Worm (Caenorhabditis elegans) whole organism, early embryonic: Measurements from ENCODE around the gene lin-46.

Experiments
- B0310.2 ChIP-seq: sonication (generic microtip); optimal IDR thresholded peaks from 2 replicates; lab custom pipeline; 2016; ENCODE audit warnings: mild to moderate bottlenecking, missing genetic modification characterization, missing compliant biosample characterization
- F13C5.2 ChIP-seq: sonication (generic microtip); optimal IDR thresholded peaks from 2 replicates; lab custom pipeline; 2017; ENCODE audit warnings: mild to moderate bottlenecking, missing genetic modification characterization, inconsistent platforms, missing compliant biosample characterization
- aly-1 ChIP-seq: sonication (generic microtip); optimal IDR thresholded peaks from 2 replicates; lab custom pipeline; 2016; ENCODE audit warnings: missing genetic modification characterization, missing compliant biosample characterization
- ama-1 ChIP-seq: fragments of 150-350 bp; optimal IDR thresholded peaks from 2 replicates; lab custom pipeline; 2014
- ceh-13 ChIP-seq: fragments of 200-800 bp; sonication (Bioruptor generic); optimal IDR thresholded peaks from 2 replicates; lab custom pipeline; 2018; ENCODE audit warnings: mild to moderate bottlenecking, missing genetic modification characterization, missing compliant biosample characterization
- ceh-36 ChIP-seq: sonication (generic microtip); optimal IDR thresholded peaks from 2 replicates; lab custom pipeline; 2016; ENCODE audit warnings: missing genetic modification characterization, inconsistent platforms, missing compliant biosample characterization
- ets-7 ChIP-seq: sonication (generic microtip); optimal IDR thresholded peaks from 2 replicates; lab custom pipeline; 2016; ENCODE audit warnings: missing genotype, missing genetic modification characterization, missing compliant biosample characterization
- flt-1 ChIP-seq: fragments of 200-800 bp; sonication (Bioruptor generic); IDR thresholded peaks from 2 replicates; pipeline ENCODE4 v1.3.6; 2022; ENCODE audit warnings: missing genetic modification characterization, missing compliant biosample characterization
- hmbx-1 ChIP-seq: sonication (generic microtip); optimal IDR thresholded peaks from 2 replicates; lab custom pipeline; 2016; ENCODE audit warnings: mild to moderate bottlenecking, missing genetic modification characterization, missing compliant biosample characterization
- hmg-4 ChIP-seq: fragments of 200-800 bp; sonication (Bioruptor generic); optimal IDR thresholded peaks from 2 replicates; lab custom pipeline; 2018; ENCODE audit warnings: mild to moderate bottlenecking, missing genetic modification characterization, missing compliant biosample characterization
- hnd-1 ChIP-seq: sonication (generic microtip); optimal IDR thresholded peaks from 2 replicates; lab custom pipeline; 2016; ENCODE audit warnings: missing genetic modification characterization, missing compliant biosample characterization
- pes-1 ChIP-seq: fragments of 200-800 bp; sonication (Bioruptor generic); IDR thresholded peaks from 2 replicates; pipeline ENCODE4 v1.3.6; 2022; ENCODE audit warnings: missing genetic modification reagents, missing genetic modification characterization, missing compliant biosample characterization
- scrt-1 ChIP-seq: fragments of 200-800 bp; sonication (Bioruptor generic); IDR thresholded peaks from 2 replicates; pipeline ENCODE4 v1.3.6; 2022; ENCODE audit warnings: missing genetic modification characterization, missing compliant biosample characterization
- sea-1 ChIP-seq: fragments of 200-800 bp; sonication (Bioruptor generic); conservative IDR thresholded peaks from 2 replicates; pipeline ENCODE4 v1.3.6; 2022; ENCODE audit warnings: missing genetic modification characterization, missing compliant biosample characterization
- tbx-11 ChIP-seq: fragments of 200-800 bp; sonication (Bioruptor generic); IDR thresholded peaks from 2 replicates; pipeline ENCODE4 v1.3.6; 2022; ENCODE audit warnings: missing genetic modification characterization, missing compliant biosample characterization
- tbx-37 ChIP-seq: fragments of 200-800 bp; sonication (Bioruptor generic); conservative IDR thresholded peaks from 2 replicates; pipeline ENCODE4 v1.3.6; 2022; ENCODE audit warnings: missing genetic modification reagents, missing genetic modification characterization, missing compliant biosample characterization
- tra-4 ChIP-seq: sonication (generic microtip); optimal IDR thresholded peaks from 2 replicates; lab custom pipeline; 2017; ENCODE audit warnings: missing genetic modification characterization, missing compliant biosample characterization

Gene lin-46

DNA sequence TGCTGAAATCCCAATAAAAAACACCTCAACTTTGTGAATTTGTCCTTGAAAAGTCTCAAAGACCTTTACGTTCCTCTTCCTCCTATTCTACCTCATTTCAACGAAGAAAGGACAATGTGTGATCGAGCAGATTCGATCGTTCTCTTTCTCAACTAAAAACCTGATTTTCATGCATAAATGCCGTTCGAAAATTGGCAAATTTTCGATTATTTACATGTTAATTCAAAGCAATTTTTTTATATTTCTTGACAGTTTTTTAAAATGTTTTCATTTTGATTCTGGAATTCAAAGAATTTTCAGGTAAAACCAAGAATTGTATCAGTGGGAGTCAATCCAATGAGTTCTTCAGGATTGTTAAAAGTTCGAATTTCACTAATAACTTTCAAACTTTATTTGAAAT, at the start of gene lin-46:
Gene lin-46, plus strand, starts transcription at position 301 of the 400 bp plus-strand sequence.
- no peak for TF ChIP-seq tra-4
- TF ChIP-seq tbx-11 (GFP tag; lab: Robert Waterston, UW), result no peak
- TF ChIP-seq pes-1 (GFP tag; lab: Robert Waterston, UW), result no peak
- no peak for TF ChIP-seq hmbx-1 (tag; lab: Kevin White, UChicago)
- TF ChIP-seq hnd-1 (tag; lab: Kevin White, UChicago), result no peak
- no peak for TF ChIP-seq ceh-13 (GFP tag; lab: Kevin White, UChicago)
- no peak for TF ChIP-seq hmg-4 (GFP tag; lab: Kevin White, UChicago)
- TF ChIP-seq tbx-37 (GFP tag; lab: Robert Waterston, UW), result no peak
- no peak for TF ChIP-seq sea-1 (GFP tag; lab: Robert Waterston, UW)
- no peak for TF ChIP-seq B0310.2 (tag; lab: Kevin White, UChicago)
- no peak for TF ChIP-seq ceh-36 (tag; lab: Kevin White, UChicago)
- TF ChIP-seq aly-1 (tag; lab: Kevin White, UChicago), result no peak
- no peak for TF ChIP-seq scrt-1 (GFP tag; lab: Robert Waterston, UW)
- TF ChIP-seq ets-7 (tag; lab: Kevin White, UChicago), result no peak
- TF ChIP-seq ama-1 (lab: Kevin White, UChicago), result no peak
- no peak for TF ChIP-seq flt-1 (GFP tag; lab: Robert Waterston, UW)
- TF ChIP-seq F13C5.2, result no peak

DNA sequence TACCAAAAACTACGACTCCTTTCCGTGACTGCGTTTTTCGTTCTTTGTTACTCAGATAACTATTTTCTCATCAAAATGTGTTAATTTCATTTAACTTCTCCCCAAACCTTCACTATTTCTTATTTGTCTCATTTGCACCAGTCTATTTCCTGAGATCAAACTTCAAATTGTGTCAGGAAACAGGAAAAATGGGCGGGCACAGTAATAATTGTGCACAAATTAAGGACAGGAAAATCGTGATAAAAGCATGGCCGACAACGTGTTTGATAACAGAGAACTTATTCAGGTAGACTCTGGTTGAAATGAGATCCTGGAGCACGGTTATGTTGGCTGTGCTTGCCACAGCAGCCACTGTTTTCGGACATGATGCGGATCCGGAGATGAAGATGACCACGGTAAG, 49.0 kb upstream of the lin-46 start, which contains the start of gene lipl-1:
Gene lipl-1, plus strand, starts transcription at position 282 of the 400 bp plus-strand sequence.
- TF ChIP-seq ama-1 (lab: Kevin White, UChicago), result no peak
- TF ChIP-seq tra-4, result no peak
- TF ChIP-seq tbx-37 (GFP tag; lab: Robert Waterston, UW), result no peak
- TF ChIP-seq ets-7 (tag; lab: Kevin White, UChicago), result no peak
- TF ChIP-seq hnd-1 (tag; lab: Kevin White, UChicago), result no peak
- no peak for TF ChIP-seq hmg-4 (GFP tag; lab: Kevin White, UChicago)
- no peak for TF ChIP-seq scrt-1 (GFP tag; lab: Robert Waterston, UW)
- no peak for TF ChIP-seq flt-1 (GFP tag; lab: Robert Waterston, UW)
- TF ChIP-seq aly-1 (tag; lab: Kevin White, UChicago), result no peak
- TF ChIP-seq ceh-36 (tag; lab: Kevin White, UChicago), result no peak

DNA sequence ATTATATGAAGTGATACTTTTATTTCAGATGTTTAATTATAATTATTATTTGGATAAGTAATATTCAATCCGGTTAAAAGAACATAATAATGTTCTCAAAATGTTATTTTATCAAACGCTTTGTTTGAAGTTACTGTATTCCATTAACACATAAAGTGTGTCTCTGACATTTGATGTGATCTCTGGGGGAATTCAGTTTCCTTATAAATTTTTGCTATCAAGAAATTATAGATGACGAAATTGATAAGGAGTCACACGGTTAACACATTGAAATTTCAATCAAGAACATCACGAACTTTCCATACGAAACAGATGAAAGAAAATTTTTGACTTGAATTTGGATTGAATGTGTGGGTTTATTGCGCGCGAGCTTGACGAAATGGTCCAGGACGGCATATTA, 47.0 kb upstream of the lin-46 start:
- TF ChIP-seq hnd-1 (tag; lab: Kevin White, UChicago) (no peak), scrt-1 (GFP tag; lab: Robert Waterston, UW) (no peak), ets-7 (tag; lab: Kevin White, UChicago) (no peak), hmbx-1 (tag; lab: Kevin White, UChicago) (no peak), tbx-11 (GFP tag; lab: Robert Waterston, UW) (no peak), pes-1 (GFP tag; lab: Robert Waterston, UW) (no peak), tra-4 (no peak)

DNA sequence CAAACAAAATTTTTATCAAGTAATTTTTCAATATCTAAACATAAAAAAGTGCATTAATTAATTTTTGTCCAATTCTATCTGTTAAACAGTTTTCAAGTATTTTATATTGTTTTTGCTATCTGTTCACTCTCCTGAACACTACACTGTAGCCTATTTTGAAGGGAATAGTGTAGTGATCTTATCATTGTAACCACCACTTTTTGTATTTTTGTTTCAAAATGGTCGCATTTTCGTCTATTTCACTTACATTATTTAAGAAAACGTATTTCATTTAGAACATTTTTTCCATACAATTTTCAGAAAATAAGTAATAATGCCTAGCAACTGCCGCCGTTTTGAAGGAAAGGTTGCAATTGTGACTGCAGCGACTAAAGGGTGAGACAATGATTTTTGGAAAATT, 46.3 kb upstream of the lin-46 start, which contains the start of gene dhrs-4:
Gene dhrs-4, plus strand, starts transcription at position 301 of the 400 bp plus-strand sequence.
- TF ChIP-seq aly-1 (tag; lab: Kevin White, UChicago) (no peak), ceh-36 (tag; lab: Kevin White, UChicago) (no peak), tbx-11 (GFP tag; lab: Robert Waterston, UW) (no peak), ets-7 (tag; lab: Kevin White, UChicago) (no peak), tra-4 (no peak), scrt-1 (GFP tag; lab: Robert Waterston, UW) (no peak), hmbx-1 (tag; lab: Kevin White, UChicago) (no peak), pes-1 (GFP tag; lab: Robert Waterston, UW) (no peak), tbx-37 (GFP tag; lab: Robert Waterston, UW) (no peak), ama-1 (lab: Kevin White, UChicago) (no peak), hmg-4 (GFP tag; lab: Kevin White, UChicago) (no peak), sea-1 (GFP tag; lab: Robert Waterston, UW) (no peak), ceh-13 (GFP tag; lab: Kevin White, UChicago) (no peak), flt-1 (GFP tag; lab: Robert Waterston, UW) (no peak), B0310.2 (tag; lab: Kevin White, UChicago) (no peak), hnd-1 (tag; lab: Kevin White, UChicago) (no peak), F13C5.2 (no peak)

DNA sequence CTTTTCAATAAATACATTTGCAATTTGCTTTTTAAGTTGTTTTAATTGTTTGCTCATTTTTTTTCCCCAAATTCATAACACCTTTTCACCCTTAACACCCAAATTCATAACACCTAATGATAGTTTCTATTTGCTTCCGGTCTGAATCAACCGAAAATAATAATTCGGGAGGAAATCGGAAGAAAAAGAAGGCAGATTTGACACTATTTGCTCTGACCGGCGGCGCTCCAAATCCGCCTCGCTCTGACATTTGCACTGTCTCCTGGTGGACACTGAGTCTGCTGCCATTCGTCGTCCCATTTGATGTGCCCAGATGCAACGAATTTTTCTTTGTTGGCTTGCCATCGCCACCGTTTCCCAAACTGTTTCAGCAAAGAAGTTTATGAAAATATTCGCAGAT, 44.5 kb upstream of the lin-46 start, which contains the start of gene pqn-67:
Gene pqn-67, plus strand, starts transcription at position 301 of the 400 bp plus-strand sequence.
- TF ChIP-seq ama-1 (lab: Kevin White, UChicago) (no peak), sea-1 (GFP tag; lab: Robert Waterston, UW) (no peak), ceh-13 (GFP tag; lab: Kevin White, UChicago) (no peak), B0310.2 (tag; lab: Kevin White, UChicago) (no peak), hmg-4 (GFP tag; lab: Kevin White, UChicago) (no peak), ets-7 (tag; lab: Kevin White, UChicago) (no peak), scrt-1 (GFP tag; lab: Robert Waterston, UW) (no peak), hmbx-1 (tag; lab: Kevin White, UChicago) (no peak), ceh-36 (tag; lab: Kevin White, UChicago) (no peak), F13C5.2 (no peak), hnd-1 (tag; lab: Kevin White, UChicago) (no peak), pes-1 (GFP tag; lab: Robert Waterston, UW) (no peak), flt-1 (GFP tag; lab: Robert Waterston, UW) (no peak), tbx-11 (GFP tag; lab: Robert Waterston, UW) (no peak), tra-4 (no peak), aly-1 (tag; lab: Kevin White, UChicago) (no peak), tbx-37 (GFP tag; lab: Robert Waterston, UW) (no peak)

DNA sequence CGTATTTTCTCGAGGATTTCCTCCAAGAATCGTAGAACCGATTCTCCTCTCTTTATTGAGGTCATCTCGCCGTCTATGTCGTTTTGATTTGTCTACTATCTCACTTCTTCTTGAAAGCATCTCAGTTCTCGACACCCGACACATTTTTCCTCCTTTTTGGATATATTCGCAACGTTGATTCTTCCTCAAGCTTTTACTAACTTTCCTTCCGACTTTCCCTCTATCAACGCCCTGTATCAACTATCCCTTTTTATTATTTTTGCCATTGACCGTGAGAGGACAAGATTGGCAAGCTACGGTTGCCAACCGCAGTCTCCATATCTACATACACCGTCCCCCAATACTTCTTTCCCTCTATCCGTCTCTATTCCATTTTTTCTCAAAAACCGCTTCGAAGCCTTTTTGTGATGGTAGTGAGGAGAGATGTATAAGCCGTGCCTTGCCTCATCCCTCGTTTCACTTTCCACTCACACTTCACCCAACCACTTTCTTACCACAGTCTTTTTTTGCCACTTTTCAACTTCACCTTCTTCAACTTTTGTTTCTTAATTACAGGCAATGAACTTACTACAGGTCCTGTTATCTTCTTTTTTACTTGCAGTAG, 39.6 kb upstream of the lin-46 start, which contains the start of gene T16G1.2:
Gene T16G1.2, plus strand, starts transcription at position 554 of the 604 bp plus-strand sequence.
- no peak for TF ChIP-seq B0310.2 (tag; lab: Kevin White, UChicago)
- TF ChIP-seq hmg-4 (GFP tag; lab: Kevin White, UChicago), result no peak
- TF ChIP-seq hnd-1 (tag; lab: Kevin White, UChicago), result no peak
- no peak for TF ChIP-seq ets-7 (tag; lab: Kevin White, UChicago)
- TF ChIP-seq tbx-11 (GFP tag; lab: Robert Waterston, UW), result no peak
- no peak for TF ChIP-seq tra-4
- TF ChIP-seq F13C5.2, result no peak
- no peak for TF ChIP-seq hmbx-1 (tag; lab: Kevin White, UChicago)
- no peak for TF ChIP-seq flt-1 (GFP tag; lab: Robert Waterston, UW)
- no peak for TF ChIP-seq aly-1 (tag; lab: Kevin White, UChicago)
- no peak for TF ChIP-seq pes-1 (GFP tag; lab: Robert Waterston, UW)
- TF ChIP-seq sea-1 (GFP tag; lab: Robert Waterston, UW), result no peak
- no peak for TF ChIP-seq scrt-1 (GFP tag; lab: Robert Waterston, UW)
- TF ChIP-seq ama-1 (lab: Kevin White, UChicago), result no peak
- no peak for TF ChIP-seq ceh-13 (GFP tag; lab: Kevin White, UChicago)
- no peak for TF ChIP-seq tbx-37 (GFP tag; lab: Robert Waterston, UW)
